Fruit fly (Drosophila melanogaster) S2 (cell line): Measurements from ENCODE around the gene Sgs5.

ENCODE experiments used
- CG8478 ChIP-seq: fragments of >200 bp; optimal IDR thresholded peaks from 2 replicates; lab custom pipeline; 2018
- CTCF ChIP-seq, 2 experiments: fragments of >200 bp; optimal IDR thresholded peaks; 2 replicates each; lab custom pipeline; 2018

- no peak for TF ChIP-seq CTCF (optimal IDR thresholded peaks at IDR 0.05; lab: Kevin White, UChicago)
- TF ChIP-seq CG8478 = no peak
Measured at dm6 chr3R:17618699-17619150, 23.6 kb downstream of the Sgs5 start, which contains the start of the genes CG14324 and CG14326.
